Worm (Caenorhabditis elegans) whole organism, L3 larva: Measurements from ENCODE around the gene tut-1.

Source experiments
- R02D3.7 ChIP-seq: fragments of 150-350 bp; optimal IDR thresholded peaks from 2 replicates; lab custom pipeline; 2014; ENCODE audit warnings: missing biosample characterization, missing genetic modification characterization
- ZK546.5 ChIP-seq: sonication (generic microtip); optimal IDR thresholded peaks from 2 replicates; lab custom pipeline; 2017; ENCODE audit warnings: missing biosample characterization, missing genetic modification characterization
- aly-2 ChIP-seq: fragments of 150-350 bp; optimal IDR thresholded peaks from 2 replicates; lab custom pipeline; 2014; ENCODE audit warnings: missing biosample characterization, missing genetic modification characterization
- ceh-28 ChIP-seq: fragments of 150-350 bp; optimal IDR thresholded peaks from 2 replicates; lab custom pipeline; 2014; ENCODE audit warnings: missing biosample characterization, missing genetic modification reagents, missing genetic modification characterization
- ceh-82 ChIP-seq: fragments of 150-350 bp; optimal IDR thresholded peaks from 2 replicates; lab custom pipeline; 2014; ENCODE audit warnings: missing biosample characterization, missing genetic modification characterization
- daf-12 ChIP-seq: fragments of 150-350 bp; optimal IDR thresholded peaks from 2 replicates; lab custom pipeline; 2014; ENCODE audit warnings: missing biosample characterization, missing genetic modification reagents, missing genetic modification characterization
- egl-27 ChIP-seq: sonication (generic microtip); optimal IDR thresholded peaks from 4 replicates; lab custom pipeline; 2017; ENCODE audit warnings: missing biosample characterization, missing genetic modification reagents, missing genetic modification characterization
- egl-5 ChIP-seq: fragments of 150-350 bp; optimal IDR thresholded peaks from 2 replicates; lab custom pipeline; 2017; ENCODE audit warnings: missing biosample characterization, missing genetic modification reagents, missing genetic modification characterization, inconsistent platforms
- elt-1 ChIP-seq: fragments of 150-350 bp; optimal IDR thresholded peaks from 2 replicates; lab custom pipeline; 2014; ENCODE audit warnings: missing biosample characterization, missing genetic modification characterization
- elt-2 ChIP-seq: sonication (generic microtip); optimal IDR thresholded peaks from 2 replicates; lab custom pipeline; 2016; ENCODE audit warnings: missing genetic modification reagents, mild to moderate bottlenecking, missing genetic modification characterization, missing compliant biosample characterization
- eor-1 ChIP-seq, 2 experiments: fragments of 150-350 bp; optimal IDR thresholded peaks; 2 replicates each; lab custom pipeline; 2014 to 2018; ENCODE audit warnings: missing biosample characterization in 2 of 2, missing genetic modification characterization in 2 of 2
- fos-1 ChIP-seq: fragments of 150-350 bp; optimal IDR thresholded peaks from 2 replicates; lab custom pipeline; 2014; ENCODE audit warnings: missing biosample characterization, missing genetic modification characterization
- hmg-11 ChIP-seq: sonication (generic microtip); optimal IDR thresholded peaks from 2 replicates; lab custom pipeline; 2016; ENCODE audit warnings: missing genetic modification characterization, missing compliant biosample characterization
- lin-15B ChIP-seq: fragments of 150-350 bp; optimal IDR thresholded peaks from 2 replicates; lab custom pipeline; 2014; ENCODE audit warnings: missing biosample characterization, missing genetic modification characterization
- lin-39 ChIP-seq: fragments of 150-350 bp; optimal IDR thresholded peaks from 2 replicates; lab custom pipeline; 2018; ENCODE audit warnings: missing biosample characterization, missing genetic modification reagents, missing genetic modification characterization
- lsy-12 ChIP-seq: sonication (generic microtip); optimal IDR thresholded peaks from 2 replicates; lab custom pipeline; 2016; ENCODE audit warnings: mild to moderate bottlenecking, missing genetic modification characterization, missing compliant biosample characterization
- mdl-1 ChIP-seq: fragments of 150-350 bp; optimal IDR thresholded peaks from 2 replicates; lab custom pipeline; 2014; ENCODE audit warnings: missing biosample characterization, missing genetic modification characterization
- nfya-1 ChIP-seq: sonication (generic microtip); optimal IDR thresholded peaks from 2 replicates; lab custom pipeline; 2017; ENCODE audit warnings: missing genetic modification characterization, mild to moderate bottlenecking, missing compliant biosample characterization, antibody characterized with exemption, moderate library complexity; ENCODE audit not compliant: insufficient read depth
- nhr-11 ChIP-seq: fragments of 150-350 bp; optimal IDR thresholded peaks from 2 replicates; lab custom pipeline; 2014; ENCODE audit warnings: missing biosample characterization, missing genetic modification characterization
- nhr-12 ChIP-seq: fragments of 150-350 bp; optimal IDR thresholded peaks from 2 replicates; lab custom pipeline; 2014; ENCODE audit warnings: missing biosample characterization, missing genetic modification characterization
- nhr-23 ChIP-seq: fragments of 150-350 bp; optimal IDR thresholded peaks from 2 replicates; lab custom pipeline; 2014; ENCODE audit warnings: missing biosample characterization, missing genetic modification reagents, missing genetic modification characterization
- nhr-237 ChIP-seq: fragments of 150-350 bp; optimal IDR thresholded peaks from 2 replicates; lab custom pipeline; 2014; ENCODE audit warnings: missing biosample characterization, missing genetic modification characterization
- nhr-25 ChIP-seq: sonication (generic microtip); optimal IDR thresholded peaks from 2 replicates; lab custom pipeline; 2017; ENCODE audit warnings: missing biosample characterization, missing genetic modification characterization
- nhr-77 ChIP-seq: fragments of 150-350 bp; optimal IDR thresholded peaks from 2 replicates; lab custom pipeline; 2014; ENCODE audit warnings: missing biosample characterization, missing genetic modification characterization
- pha-4 ChIP-seq: fragments of 150-350 bp; optimal IDR thresholded peaks from 2 replicates; lab custom pipeline; 2014; ENCODE audit warnings: missing biosample characterization, missing genetic modification reagents, missing genetic modification characterization
- pqm-1 ChIP-seq: fragments of 150-350 bp; optimal IDR thresholded peaks from 2 replicates; lab custom pipeline; 2017; ENCODE audit warnings: missing biosample characterization, missing genetic modification characterization, inconsistent platforms
- sea-2 ChIP-seq: fragments of 150-350 bp; sonication (generic microtip); optimal IDR thresholded peaks from 4 replicates; lab custom pipeline; 2014; ENCODE audit warnings: missing biosample characterization, missing genetic modification reagents, missing genetic modification characterization
- skn-1 ChIP-seq: fragments of 150-350 bp; optimal IDR thresholded peaks from 2 replicates; lab custom pipeline; 2014; ENCODE audit warnings: missing biosample characterization, missing genetic modification characterization
- snpc-4 ChIP-seq: fragments of 150-350 bp; optimal IDR thresholded peaks from 2 replicates; lab custom pipeline; 2014; ENCODE audit warnings: missing biosample characterization, missing genetic modification characterization
- tbx-2 ChIP-seq: sonication (generic microtip); optimal IDR thresholded peaks from 2 replicates; lab custom pipeline; 2016; ENCODE audit warnings: mild to moderate bottlenecking, missing genetic modification characterization, missing compliant biosample characterization
- unc-39 ChIP-seq: sonication (generic microtip); optimal IDR thresholded peaks from 4 replicates; lab custom pipeline; 2017; ENCODE audit warnings: missing biosample characterization, missing genetic modification characterization
- unc-62 ChIP-seq: fragments of 150-350 bp; sonication (generic microtip); optimal IDR thresholded peaks from 4 replicates; lab custom pipeline; 2014; ENCODE audit warnings: missing biosample characterization, missing genetic modification reagents, missing genetic modification characterization
- zag-1 ChIP-seq: fragments of 150-350 bp; optimal IDR thresholded peaks from 2 replicates; lab custom pipeline; 2014; ENCODE audit warnings: missing biosample characterization, missing genetic modification characterization
- ztf-4 ChIP-seq: fragments of 150-350 bp; optimal IDR thresholded peaks from 2 replicates; lab custom pipeline; 2014; ENCODE audit warnings: missing biosample characterization, missing genetic modification characterization

Gene tut-1

DNA sequence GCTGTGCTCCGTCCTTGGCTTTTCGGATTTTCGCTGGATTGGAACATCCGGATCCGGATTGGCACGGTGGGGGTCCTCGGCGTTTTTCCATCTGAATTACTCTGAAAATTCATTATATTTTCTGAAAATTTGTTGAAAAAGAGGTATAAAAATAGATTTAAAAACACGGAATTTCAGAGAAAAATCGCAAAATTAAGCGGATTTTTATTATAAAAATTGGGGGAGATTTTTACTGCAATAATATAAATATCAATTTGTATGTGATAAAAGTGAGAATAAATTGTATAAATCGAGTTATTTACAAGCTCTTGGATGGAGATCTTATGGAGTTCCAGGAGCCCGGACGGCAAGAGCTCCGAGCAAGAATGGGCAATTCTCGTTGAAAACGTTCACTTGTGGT is at the start of gene tut-1:
tut-1 (minus strand) TSS at position 101 of the 400 bp plus-strand sequence.
- TF ChIP-seq nhr-77: no peak
- TF ChIP-seq egl-5 (tag; lab: Kevin White, UChicago): no peak
- TF ChIP-seq elt-2 (tag; lab: Kevin White, UChicago): no peak
- no peak for TF ChIP-seq snpc-4 (tag; lab: Kevin White, UChicago)
- TF ChIP-seq ceh-82 (tag; lab: Kevin White, UChicago): no peak
- TF ChIP-seq ZK546.5 (tag; lab: Kevin White, UChicago): no peak
- no peak for TF ChIP-seq zag-1 (tag; lab: Kevin White, UChicago)
- no peak for TF ChIP-seq skn-1 (tag; lab: Kevin White, UChicago)
- TF ChIP-seq fos-1: no peak
- TF ChIP-seq unc-39 (tag; lab: Kevin White, UChicago): no peak
- TF ChIP-seq egl-27 (tag; lab: Kevin White, UChicago): no peak
- TF ChIP-seq lin-15B (tag; lab: Kevin White, UChicago): no peak
- no peak for TF ChIP-seq nhr-23
- no peak for TF ChIP-seq nhr-11 (tag; lab: Kevin White, UChicago)
- no peak for TF ChIP-seq pha-4 (tag; lab: Kevin White, UChicago)
- no peak for TF ChIP-seq lin-39 (tag; lab: Kevin White, UChicago)
- TF ChIP-seq nhr-12: no peak
- TF ChIP-seq ztf-4 (tag; lab: Kevin White, UChicago): no peak
- TF ChIP-seq nfya-1: no peak

ce11 chrIV:171036-171435 is 49.5 kb upstream of the tut-1 start:
- no peak for TF ChIP-seq nhr-77
- TF ChIP-seq lin-15B (tag; lab: Kevin White, UChicago): no peak
- no peak for TF ChIP-seq lin-39 (tag; lab: Kevin White, UChicago)
- TF ChIP-seq daf-12 (tag; lab: Kevin White, UChicago): no peak
- peak; percentile 81 for TF ChIP-seq nhr-25 (tag; lab: Kevin White, UChicago)
- TF ChIP-seq R02D3.7 (tag; lab: Kevin White, UChicago): no peak
- no peak for TF ChIP-seq elt-1 (tag; lab: Kevin White, UChicago)
- TF ChIP-seq unc-62 (GFP tag; lab: Kevin White, UChicago): no peak

- TF ChIP-seq elt-2 (tag; lab: Kevin White, UChicago): peak; percentile 2
- TF ChIP-seq ceh-28 (tag; lab: Kevin White, UChicago): no peak
- TF ChIP-seq, all 47 proteins: peak for 1
Observed at ce11 chrIV:164777-165176, 43.3 kb upstream of the tut-1 start, which contains the start of gene cutl-24. TSS of gene cutl-24 (plus strand) at chrIV:165077.

DNA sequence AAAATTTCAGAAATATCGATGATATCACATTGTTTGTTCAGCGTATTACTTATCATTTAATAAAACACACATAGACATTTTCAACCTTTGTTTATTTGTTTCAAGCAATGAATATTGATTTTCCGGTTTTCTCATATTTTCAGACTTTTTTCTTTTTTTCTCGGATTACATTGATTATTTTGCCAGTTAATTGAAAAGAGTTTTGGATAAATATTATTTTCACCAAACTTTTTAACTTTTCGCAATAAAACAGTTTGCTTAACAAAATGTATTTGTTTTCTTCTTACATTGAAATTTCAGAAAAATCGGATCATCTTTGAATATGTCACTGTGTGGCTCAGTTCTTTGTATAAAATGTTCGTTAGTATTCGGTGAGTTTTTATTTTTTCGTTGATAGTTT is 41.0 kb upstream of the tut-1 start, which contains the start of gene Y38C1AA.6:
Y38C1AA.6 (plus strand) TSS at position 301 of the 400 bp plus-strand sequence.
- TF ChIP-seq sea-2 (GFP tag; lab: Kevin White, UChicago) (no peak), pqm-1 (peak; percentile 17)

DNA sequence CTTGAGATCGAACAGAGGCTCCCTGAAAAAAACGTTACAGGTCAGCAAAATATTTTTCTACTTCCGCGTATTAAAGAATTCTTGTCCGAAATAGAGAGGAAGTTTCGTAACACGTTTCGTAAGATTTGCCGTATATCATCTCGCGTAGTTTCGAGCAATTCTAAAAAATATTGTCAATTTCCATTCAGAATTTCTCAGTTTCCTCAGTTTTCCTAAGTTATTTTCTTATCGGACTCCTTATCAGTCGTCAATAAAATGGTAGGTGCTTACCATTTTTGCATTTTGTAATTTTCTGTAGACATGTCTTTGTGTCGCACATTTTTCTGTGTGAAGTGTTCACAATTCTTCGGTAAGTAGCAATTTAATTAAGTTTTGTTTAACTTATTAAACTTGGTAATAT is 38.4 kb upstream of the tut-1 start, which contains the start of gene Y38C1AA.19:
Y38C1AA.19 (plus strand) TSS at position 301 of the 400 bp plus-strand sequence.
- TF ChIP-seq eor-1 (tag; optimal IDR thresholded peaks at IDR 0.05; lab: Kevin White, UChicago) (no peak), nhr-11 (tag; lab: Kevin White, UChicago) (no peak)

- TF ChIP-seq nhr-237 (tag; lab: Kevin White, UChicago) (no peak), lsy-12 (tag; lab: Kevin White, UChicago) (no peak), ZK546.5 (tag; lab: Kevin White, UChicago) (no peak), nhr-25 (tag; lab: Kevin White, UChicago) (no peak), mdl-1 (tag; lab: Kevin White, UChicago) (no peak), nhr-11 (tag; lab: Kevin White, UChicago) (no peak), tbx-2 (tag; lab: Kevin White, UChicago) (no peak), R02D3.7 (tag; lab: Kevin White, UChicago) (no peak), egl-5 (tag; lab: Kevin White, UChicago) (no peak), aly-2 (tag; lab: Kevin White, UChicago) (no peak), lin-39 (tag; lab: Kevin White, UChicago) (no peak), hmg-11 (tag; lab: Kevin White, UChicago) (no peak), elt-2 (tag; lab: Kevin White, UChicago) (no peak), lin-15B (tag; lab: Kevin White, UChicago) (no peak), unc-62 (GFP tag; lab: Kevin White, UChicago) (no peak)
Observed at ce11 chrIV:158662-159061, 37.2 kb upstream of the tut-1 start, which contains the start of gene Y38C1AA.7. TSS of gene Y38C1AA.7 (plus strand) at chrIV:158962.
